Worm (Caenorhabditis elegans): ENCODE data around the gene rbmx-2.
A peak's percentile ranks its signal among the peaks of the same experiment; 100 is the strongest.

Gene rbmx-2

DNA sequence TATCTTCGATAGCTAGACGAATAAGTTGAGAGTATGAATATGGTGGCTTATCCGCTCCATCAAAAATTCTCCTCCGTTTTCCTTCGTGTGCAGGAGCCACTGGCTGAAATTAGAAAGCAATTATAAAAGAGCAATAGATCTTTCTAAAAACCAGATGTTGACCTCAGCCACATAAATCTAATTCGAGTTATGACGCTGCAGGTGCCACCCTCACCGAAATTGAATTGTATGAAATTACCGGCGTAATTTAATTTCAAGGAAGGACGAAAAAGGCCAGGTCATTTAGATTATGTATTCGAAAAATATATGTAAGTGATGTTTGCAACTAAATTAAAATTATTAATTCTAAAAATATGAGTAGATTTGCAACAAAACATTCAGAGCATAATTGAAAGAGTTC lies 6.0 kb downstream of the rbmx-2 start:
- no peak for TF ChIP-seq nhr-27 (tag; optimal IDR thresholded peaks at IDR 0.05)
- TF ChIP-seq sdz-38 (tag; optimal IDR thresholded peaks at IDR 0.05): no peak
- TF ChIP-seq egl-18 (GFP tag; IDR thresholded peaks at IDR 0.05): no peak
- no peak for TF ChIP-seq Y53F4B.3 (GFP tag; IDR thresholded peaks at IDR 0.05)
- TF ChIP-seq cebp-2 (GFP tag; IDR thresholded peaks at IDR 0.05): no peak
- TF ChIP-seq Y56A3A.18 (GFP tag; IDR thresholded peaks at IDR 0.05): no peak
- TF ChIP-seq madf-10 (tag; optimal IDR thresholded peaks at IDR 0.05): no peak
- TF ChIP-seq D2030.7 (GFP tag; IDR thresholded peaks at IDR 0.05): no peak
- TF ChIP-seq nhr-90 (tag; optimal IDR thresholded peaks at IDR 0.05): no peak
- no peak for TF ChIP-seq bed-2 (GFP tag; IDR thresholded peaks at IDR 0.05)

DNA sequence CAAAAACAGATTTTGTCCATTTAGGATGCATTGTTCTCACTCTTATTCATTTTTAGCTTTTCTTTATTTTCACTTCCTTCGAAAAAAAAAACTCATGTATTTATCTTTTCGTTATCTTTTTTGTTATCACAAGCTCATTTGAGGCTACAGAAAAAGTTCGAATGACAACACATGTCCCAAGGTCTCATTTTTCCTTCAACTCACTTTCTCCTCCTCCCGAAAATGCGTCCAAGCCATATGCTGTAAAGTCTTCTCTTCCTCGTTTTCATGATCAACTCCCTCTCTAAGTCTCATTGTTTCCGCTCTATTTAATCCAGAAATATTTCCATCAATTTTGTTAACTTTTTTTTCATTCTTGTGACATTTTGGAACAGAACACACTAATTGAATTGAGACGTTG lies 15.4 kb downstream of the rbmx-2 start:
- no peak for TF ChIP-seq attf-5 (GFP tag; optimal IDR thresholded peaks at IDR 0.05)
- no peak for TF ChIP-seq attf-3 (GFP tag; conservative IDR thresholded peaks at IDR 0.05)
- TF ChIP-seq madf-8 (GFP tag; conservative IDR thresholded peaks at IDR 0.05): no peak
- no peak for TF ChIP-seq Y67H2A.10 (GFP tag; conservative IDR thresholded peaks at IDR 0.05)
- TF ChIP-seq lsy-27 (tag; optimal IDR thresholded peaks at IDR 0.05; ENCODE audit: borderline replicate concordance, insufficient read depth): no peak
- TF ChIP-seq C17E4.6 (GFP tag; IDR thresholded peaks at IDR 0.05): no peak
- no peak for TF ChIP-seq ceh-27 (GFP tag; optimal IDR thresholded peaks at IDR 0.05)
- no peak for TF ChIP-seq cebp-1 (GFP tag; IDR thresholded peaks at IDR 0.05)
- TF ChIP-seq cebp-1 (tag; optimal IDR thresholded peaks at IDR 0.05): no peak
- no peak for TF ChIP-seq Y95B8A.8 (GFP tag; IDR thresholded peaks at IDR 0.05)
- TF ChIP-seq ceh-100 (GFP tag; IDR thresholded peaks at IDR 0.05): no peak
- no peak for TF ChIP-seq tlf-1 (GFP tag; optimal IDR thresholded peaks at IDR 0.05)
- no peak for TF ChIP-seq chd-7 (tag; optimal IDR thresholded peaks at IDR 0.05)
- TF ChIP-seq ztf-6 (GFP tag; IDR thresholded peaks at IDR 0.05): no peak
- no peak for TF ChIP-seq athp-1 (tag; optimal IDR thresholded peaks at IDR 0.05)
- no peak for TF ChIP-seq tbp1 (GFP tag; optimal IDR thresholded peaks at IDR 0.05)
- no peak for TF ChIP-seq hlh-12 (tag; optimal IDR thresholded peaks at IDR 0.05)
- TF ChIP-seq Y79H2A.3 (GFP tag; conservative IDR thresholded peaks at IDR 0.05): no peak

DNA sequence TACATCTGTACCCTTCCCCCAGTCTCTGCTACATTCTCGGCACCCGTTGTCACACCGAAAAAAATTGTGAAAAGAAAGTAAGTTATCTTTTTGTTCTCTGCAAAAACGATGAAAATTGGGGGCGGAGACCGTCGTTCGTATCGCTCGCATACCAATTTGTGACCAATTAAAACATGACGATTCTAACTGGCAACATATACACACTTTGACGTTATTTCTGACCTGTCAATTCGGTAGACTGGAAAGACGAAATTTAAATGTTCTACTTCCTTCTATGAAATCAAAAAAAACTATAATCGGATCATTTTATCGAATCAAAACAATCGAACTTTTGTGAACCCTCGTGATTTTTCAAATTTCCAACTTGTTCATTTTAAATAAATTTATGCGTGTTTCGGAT lies 16.2 kb downstream of the rbmx-2 start:
- no peak for TF ChIP-seq hmg-1.2 (GFP tag; IDR thresholded peaks at IDR 0.05)
- peak; percentile 52 for TF ChIP-seq nhr-80 (tag; optimal IDR thresholded peaks at IDR 0.05)

DNA sequence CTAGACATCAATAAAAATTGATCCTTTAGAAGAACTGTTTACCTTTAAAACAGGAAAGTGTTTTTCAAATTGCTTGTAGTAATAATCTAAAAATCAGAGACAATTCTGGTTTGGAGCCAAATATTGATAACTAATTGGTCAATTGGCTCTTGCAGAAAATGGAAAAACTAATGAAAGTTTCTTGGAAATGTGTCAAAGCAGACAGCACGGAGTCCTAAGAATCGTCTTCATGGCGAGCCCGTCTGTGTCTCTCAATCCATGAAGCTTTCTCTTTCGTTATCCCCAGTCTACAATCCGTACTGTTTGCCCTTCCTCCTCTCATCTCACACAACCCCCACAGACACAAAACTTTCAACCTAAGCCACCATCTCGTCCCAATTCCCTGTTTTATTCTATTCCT lies 17.2 kb downstream of the rbmx-2 start, which contains the start of gene F40H3.1:
Gene F40H3.1 (plus strand): TSS at position 301 of the 400 bp plus-strand sequence.
- TF ChIP-seq hlh-12 (tag; optimal IDR thresholded peaks at IDR 0.05): no peak
- TF ChIP-seq T26A5.8 (tag; optimal IDR thresholded peaks at IDR 0.05): no peak
- no peak for TF ChIP-seq ZK185.1 (tag; optimal IDR thresholded peaks at IDR 0.05; ENCODE audit: poor library complexity, severe bottlenecking)
- no peak for TF ChIP-seq Y67H2A.10 (GFP tag; conservative IDR thresholded peaks at IDR 0.05)
- no peak for TF ChIP-seq sea-2 (GFP tag; IDR thresholded peaks at IDR 0.05)
- TF ChIP-seq Y53F4B.3 (GFP tag; IDR thresholded peaks at IDR 0.05): no peak
- TF ChIP-seq nhr-179 (tag; optimal IDR thresholded peaks at IDR 0.05): no peak
- no peak for TF ChIP-seq egrh-3 (GFP tag; IDR thresholded peaks at IDR 0.05)
- no peak for TF ChIP-seq cebp-2 (GFP tag; IDR thresholded peaks at IDR 0.05)
